Worm (Caenorhabditis elegans): Measurements from ENCODE around the gene byn-1.
A peak's percentile ranks its signal among the peaks of the same experiment; 100 is the strongest.

The byn-1 gene

ce11 chrIII:6898518-6898917, 33.3 kb upstream of the byn-1 start (continued):
- peak in 2 of 3 experiments; percentile 10 to 31 for TF ChIP-seq dpl-1 (GFP tag; optimal IDR thresholded peaks at IDR 0.05)
- peak; percentile 35 for TF ChIP-seq nhr-11 (tag; optimal IDR thresholded peaks at IDR 0.05)
- no peak for TF ChIP-seq fkh-8 (tag; optimal IDR thresholded peaks at IDR 0.05)
- TF ChIP-seq rnt-1 (tag; optimal IDR thresholded peaks at IDR 0.05): peak; percentile 63
- peak; percentile 26 for TF ChIP-seq lin-13 (GFP tag; optimal IDR thresholded peaks at IDR 0.05)
- TF ChIP-seq efl-1 (optimal IDR thresholded peaks at IDR 0.05): peak; percentile 9 to 21
- peak in 1 of 2 experiments; percentile 11 for TF ChIP-seq efl-1 (GFP tag; optimal IDR thresholded peaks at IDR 0.05 in 1 of 2)
- TF ChIP-seq egl-13 (tag; optimal IDR thresholded peaks at IDR 0.05): no peak
- TF ChIP-seq nhr-71 (tag; optimal IDR thresholded peaks at IDR 0.05): peak; percentile 91
- peak; percentile 40 for TF ChIP-seq ztf-4 (tag; optimal IDR thresholded peaks at IDR 0.05)
- TF ChIP-seq ceh-88 (GFP tag; IDR thresholded peaks at IDR 0.05): 0 out of 2 replicates have a peak, but pooled peaks have one; percentile 14
- peak in 2 of 6 experiments; percentile 41 to 83 for TF ChIP-seq elt-3 (tag; optimal IDR thresholded peaks at IDR 0.05)
- TF ChIP-seq zip-4 (GFP tag; optimal IDR thresholded peaks at IDR 0.05): no peak
- TF ChIP-seq nhr-19 (GFP tag; conservative IDR thresholded peaks at IDR 0.05): peak; percentile 79
- TF ChIP-seq isw-1 (GFP tag; IDR thresholded peaks at IDR 0.05): no peak
- TF ChIP-seq lin-39 (tag; optimal IDR thresholded peaks at IDR 0.05): peak; percentile 29

- TF ChIP-seq alr-1 (tag; optimal IDR thresholded peaks at IDR 0.05; ENCODE audit: borderline replicate concordance) (no peak), lin-39 (tag; optimal IDR thresholded peaks at IDR 0.05) (peak; percentile 26), aly-2 (tag; optimal IDR thresholded peaks at IDR 0.05) (peak; percentile 51)
Measured at ce11 chrIII:6900609-6901008, 31.2 kb upstream of the byn-1 start.

- TF ChIP-seq C34B4.2 (tag; optimal IDR thresholded peaks at IDR 0.05): no peak
- no peak for TF ChIP-seq ztf-11 (tag; optimal IDR thresholded peaks at IDR 0.05)
- peak; percentile 1 for TF ChIP-seq nhr-47 (tag; optimal IDR thresholded peaks at IDR 0.05)
- no peak for TF ChIP-seq fkh-10 (GFP tag; optimal IDR thresholded peaks at IDR 0.05)
- TF ChIP-seq blmp-1 (tag; optimal IDR thresholded peaks at IDR 0.05): peak; percentile 27
- peak in 1 of 2 experiments; percentile 17 for TF ChIP-seq lin-35 (GFP tag; optimal IDR thresholded peaks at IDR 0.05)
- TF ChIP-seq zip-4 (GFP tag; optimal IDR thresholded peaks at IDR 0.05): no peak
- no peak for TF ChIP-seq zag-1 (tag; optimal IDR thresholded peaks at IDR 0.05)
- TF ChIP-seq elt-2 (tag; optimal IDR thresholded peaks at IDR 0.05): peak; percentile 19
- TF ChIP-seq fos-1 (tag; optimal IDR thresholded peaks at IDR 0.05): no peak
- peak in 1 of 2 experiments; percentile 54 for TF ChIP-seq lsy-2 (tag; optimal IDR thresholded peaks at IDR 0.05)
- peak; percentile 31 for TF ChIP-seq dsc-1 (tag; optimal IDR thresholded peaks at IDR 0.05)
- no peak for TF ChIP-seq unc-86 (tag; optimal IDR thresholded peaks at IDR 0.05)
- no peak for TF ChIP-seq aha-1 (tag; optimal IDR thresholded peaks at IDR 0.05)
- peak; percentile 5 for TF ChIP-seq nhr-71 (tag; optimal IDR thresholded peaks at IDR 0.05)
- no peak for TF ChIP-seq grh-1 (GFP tag; IDR thresholded peaks at IDR 0.05)
- no peak for TF ChIP-seq lin-13 (GFP tag; optimal IDR thresholded peaks at IDR 0.05)
- no peak for TF ChIP-seq sptf-1 (tag; optimal IDR thresholded peaks at IDR 0.05)
- peak; percentile 3 for TF ChIP-seq tbx-2 (tag; optimal IDR thresholded peaks at IDR 0.05)
- TF ChIP-seq nhr-237 (tag; optimal IDR thresholded peaks at IDR 0.05): no peak
- TF ChIP-seq nhr-85 (tag): peak; percentile 43
- no peak for TF ChIP-seq nhr-90 (tag; optimal IDR thresholded peaks at IDR 0.05; ENCODE audit: poor library complexity)
- peak in 1 of 3 experiments; percentile 9 for TF ChIP-seq ceh-82 (tag; optimal IDR thresholded peaks at IDR 0.05)
- TF ChIP-seq hlh-4 (tag; optimal IDR thresholded peaks at IDR 0.05): no peak
- TF ChIP-seq C16A3.4 (tag; optimal IDR thresholded peaks at IDR 0.05): no peak
- no peak for TF ChIP-seq pqm-1 (tag; optimal IDR thresholded peaks at IDR 0.05)
- TF ChIP-seq pax-3 (tag; optimal IDR thresholded peaks at IDR 0.05): no peak
- TF ChIP-seq nhr-20 (tag; optimal IDR thresholded peaks at IDR 0.05): no peak
- peak; percentile 1 for TF ChIP-seq snu-23 (GFP tag; optimal IDR thresholded peaks at IDR 0.05)
- peak; percentile 66 for TF ChIP-seq lin-14 (GFP tag; optimal IDR thresholded peaks at IDR 0.05)
- TF ChIP-seq mef-2 (tag; optimal IDR thresholded peaks at IDR 0.05): no peak
- peak in 1 of 2 experiments; percentile 13 for TF ChIP-seq efl-1 (optimal IDR thresholded peaks at IDR 0.05)
- no peak for TF ChIP-seq efl-1 (GFP tag; optimal IDR thresholded peaks at IDR 0.05 in 1 of 2)
Measured at ce11 chrIII:6903056-6903977, 28.5 kb upstream of the byn-1 start, which contains the start of the genes brc-2 and T07E3.3. Gene brc-2 (minus strand): TSS chrIII:6903106. Gene T07E3.3 (plus strand): TSS chrIII:6903877.

Measured in whole organism, L1 larva.